Worm (Caenorhabditis elegans) whole organism, L4 larva: ENCODE results near the gene F35D11.1.

Experiments
- D1046.2 ChIP-seq: fragments of 200-800 bp; sonication (Bioruptor generic); IDR thresholded peaks from 2 replicates; pipeline ENCODE4 v1.3.6; 2022; ENCODE audit warnings: missing genetic modification characterization, missing compliant biosample characterization
- F26F4.8 ChIP-seq: fragments of 200-800 bp; sonication (Bioruptor generic); conservative IDR thresholded peaks from 2 replicates; pipeline ENCODE4 v1.3.6; 2022; ENCODE audit warnings: missing genetic modification characterization, missing compliant biosample characterization
- F37D6.2 ChIP-seq: sonication (generic microtip); optimal IDR thresholded peaks from 2 replicates; lab custom pipeline; 2016; ENCODE audit warnings: mild to moderate bottlenecking, missing genetic modification characterization, missing compliant biosample characterization
- T20F7.1 ChIP-seq: fragments of 200-800 bp; sonication (Bioruptor generic); optimal IDR thresholded peaks from 2 replicates; lab custom pipeline; 2018; ENCODE audit warnings: mild to moderate bottlenecking, missing genetic modification characterization, missing compliant biosample characterization
- T26A8.4 ChIP-seq: fragments of 200-800 bp; sonication (Bioruptor generic); IDR thresholded peaks from 2 replicates; pipeline ENCODE4 v1.3.6; 2022; ENCODE audit warnings: missing genetic modification characterization, missing compliant biosample characterization
- Y105C5A.15 ChIP-seq: fragments of 200-800 bp; sonication (Bioruptor generic); IDR thresholded peaks from 2 replicates; pipeline ENCODE4 v1.3.6; 2022; ENCODE audit warnings: missing genetic modification characterization, missing compliant biosample characterization
- Y5F2A.4 ChIP-seq: fragments of 200-800 bp; sonication (Bioruptor generic); optimal IDR thresholded peaks from 2 replicates; lab custom pipeline; 2018; ENCODE audit warnings: mild to moderate bottlenecking, missing genetic modification characterization, missing compliant biosample characterization
- Y75B8A.6 ChIP-seq: fragments of 200-800 bp; sonication (Bioruptor generic); IDR thresholded peaks from 2 replicates; pipeline ENCODE4 v1.3.6; 2022; ENCODE audit warnings: missing genetic modification reagents, missing genetic modification characterization, missing compliant biosample characterization
- ZK546.5 ChIP-seq, 2 experiments: sonication (generic microtip); optimal IDR thresholded peaks; 2 replicates each; lab custom pipeline; 2017; ENCODE audit warnings: missing biosample characterization in 2 of 2, missing genetic modification characterization in 2 of 2
- aly-2 ChIP-seq: sonication (generic microtip); optimal IDR thresholded peaks from 2 replicates; lab custom pipeline; 2018; ENCODE audit warnings: missing biosample characterization, missing genetic modification characterization
- ama-1 ChIP-seq: fragments of 150-350 bp; optimal IDR thresholded peaks from 2 replicates; lab custom pipeline; 2014; ENCODE audit warnings: inconsistent platforms, mixed read lengths
- ceh-20 ChIP-seq: fragments of 200-800 bp; sonication (Bioruptor generic); IDR thresholded peaks from 2 replicates; pipeline ENCODE4 v1.3.6; 2022; ENCODE audit warnings: missing genetic modification reagents, missing genetic modification characterization, missing compliant biosample characterization
- ceh-28 ChIP-seq: fragments of 150-350 bp; optimal IDR thresholded peaks from 2 replicates; lab custom pipeline; 2014; ENCODE audit warnings: missing biosample characterization, missing genetic modification reagents, missing genetic modification characterization
- ceh-32 ChIP-seq: sonication (generic microtip); optimal IDR thresholded peaks from 2 replicates; lab custom pipeline; 2016; ENCODE audit warnings: mild to moderate bottlenecking, missing genetic modification characterization, missing compliant biosample characterization; ENCODE audit not compliant: poor library complexity
- ceh-44 ChIP-seq: fragments of 200-800 bp; sonication (Bioruptor generic); IDR thresholded peaks from 2 replicates; pipeline ENCODE4 v1.3.6; 2022; ENCODE audit warnings: missing genetic modification reagents, missing genetic modification characterization, missing compliant biosample characterization
- ceh-62 ChIP-seq: sonication (generic microtip); optimal IDR thresholded peaks from 2 replicates; lab custom pipeline; 2017; ENCODE audit warnings: missing biosample characterization, missing genetic modification characterization
- ceh-82 ChIP-seq: sonication (generic microtip); optimal IDR thresholded peaks from 2 replicates; lab custom pipeline; 2017; ENCODE audit warnings: missing biosample characterization, missing genetic modification characterization
- daf-16 ChIP-seq, 3 experiments: sonication (generic microtip); optimal IDR thresholded peaks; 2 replicates each; lab custom pipeline; 2016 to 2017; ENCODE audit warnings: missing genetic modification characterization in 3 of 3, missing genetic modification reagents in 3 of 3, mild to moderate bottlenecking in 2 of 3, missing compliant biosample characterization in 2 of 3, missing biosample characterization in 1 of 3, moderate library complexity in 1 of 3
- daf-8 ChIP-seq: fragments of 200-800 bp; sonication (Bioruptor generic); IDR thresholded peaks from 2 replicates; pipeline ENCODE4 v1.3.6; 2022; ENCODE audit warnings: missing genetic modification characterization, missing compliant biosample characterization
- dpl-1 ChIP-seq: fragments of 150-350 bp; optimal IDR thresholded peaks from 2 replicates; lab custom pipeline; 2014; ENCODE audit warnings: missing biosample characterization, missing genetic modification reagents, missing genetic modification characterization
- dve-1 ChIP-seq: sonication (generic microtip); optimal IDR thresholded peaks from 2 replicates; lab custom pipeline; 2017; ENCODE audit warnings: antibody characterized with exemption, mild to moderate bottlenecking, missing genetic modification characterization, missing compliant biosample characterization; ENCODE audit not compliant: insufficient read depth
- egl-43 ChIP-seq: fragments of 200-800 bp; sonication (Bioruptor generic); IDR thresholded peaks from 2 replicates; pipeline ENCODE4 v1.3.6; 2022; ENCODE audit warnings: missing genetic modification reagents, missing genetic modification characterization, missing compliant biosample characterization
- fos-1 ChIP-seq: fragments of 150-350 bp; optimal IDR thresholded peaks from 2 replicates; lab custom pipeline; 2014; ENCODE audit warnings: missing biosample characterization, missing genetic modification characterization
- hlh-11 ChIP-seq: fragments of 200-800 bp; sonication (Bioruptor generic); optimal IDR thresholded peaks from 2 replicates; lab custom pipeline; 2018; ENCODE audit warnings: mild to moderate bottlenecking, missing genetic modification characterization, missing compliant biosample characterization
- hlh-30 ChIP-seq: sonication (generic microtip); optimal IDR thresholded peaks from 2 replicates; lab custom pipeline; 2017; ENCODE audit warnings: antibody characterized with exemption, mild to moderate bottlenecking, missing genetic modification characterization, missing compliant biosample characterization; ENCODE audit not compliant: insufficient read depth
- hmg-1.1 ChIP-seq: fragments of 200-800 bp; sonication (Bioruptor generic); IDR thresholded peaks from 2 replicates; pipeline ENCODE4 v1.3.6; 2022; ENCODE audit warnings: missing genetic modification reagents, missing genetic modification characterization, missing compliant biosample characterization
- jun-1 ChIP-seq: fragments of 150-350 bp; optimal IDR thresholded peaks from 2 replicates; lab custom pipeline; 2014; ENCODE audit warnings: missing biosample characterization, missing genetic modification reagents, missing genetic modification characterization
- lin-1 ChIP-seq: fragments of 200-800 bp; sonication (Bioruptor generic); IDR thresholded peaks from 2 replicates; pipeline ENCODE4 v1.3.6; 2022; ENCODE audit warnings: missing genetic modification reagents, missing genetic modification characterization, missing compliant biosample characterization
- lin-13 ChIP-seq: fragments of 150-350 bp; optimal IDR thresholded peaks from 2 replicates; lab custom pipeline; 2014; ENCODE audit warnings: missing biosample characterization, missing genetic modification reagents, missing genetic modification characterization
- lin-15B ChIP-seq: fragments of 150-350 bp; sonication (generic microtip); optimal IDR thresholded peaks from 3 replicates; lab custom pipeline; 2014; ENCODE audit warnings: missing biosample characterization, missing genetic modification characterization
- lin-29 ChIP-seq: fragments of 200-800 bp; sonication (Bioruptor generic); IDR thresholded peaks from 2 replicates; pipeline ENCODE4 v1.3.6; 2022; ENCODE audit warnings: missing genetic modification reagents, missing genetic modification characterization, missing compliant biosample characterization
- lin-39 ChIP-seq: fragments of 150-350 bp; optimal IDR thresholded peaks from 2 replicates; lab custom pipeline; 2014; ENCODE audit warnings: missing biosample characterization, missing genetic modification reagents, missing genetic modification characterization
- lsy-2 ChIP-seq, 2 experiments: fragments of 150-350 bp in 1 of 2; sonication (generic microtip) in 1 of 2; optimal IDR thresholded peaks; 2 replicates each; lab custom pipeline; 2014 to 2017; ENCODE audit warnings: missing biosample characterization in 2 of 2, missing genetic modification characterization in 2 of 2
- madf-9 ChIP-seq: fragments of 200-800 bp; sonication (Bioruptor generic); conservative IDR thresholded peaks from 2 replicates; pipeline ENCODE4 v1.3.6; 2022; ENCODE audit warnings: missing genetic modification reagents, missing genetic modification characterization, missing compliant biosample characterization
- mdl-1 ChIP-seq, 2 experiments: fragments of 150-350 bp in 1 of 2; sonication (generic microtip) in 1 of 2; optimal IDR thresholded peaks; 2 replicates each; lab custom pipeline; 2014 to 2017; ENCODE audit warnings: missing biosample characterization in 2 of 2, missing genetic modification characterization in 2 of 2
- mxl-2 ChIP-seq: fragments of 200-800 bp; sonication (Bioruptor generic); conservative IDR thresholded peaks from 2 replicates; pipeline ENCODE4 v1.3.6; 2022; ENCODE audit warnings: missing genetic modification reagents, missing genetic modification characterization, missing compliant biosample characterization
- mxl-3 ChIP-seq: fragments of 200-800 bp; sonication (Bioruptor generic); optimal IDR thresholded peaks from 2 replicates; lab custom pipeline; 2018; ENCODE audit warnings: mild to moderate bottlenecking, missing genetic modification characterization, missing compliant biosample characterization
- nhr-102 ChIP-seq: sonication (generic microtip); optimal IDR thresholded peaks from 2 replicates; lab custom pipeline; 2016; ENCODE audit warnings: mild to moderate bottlenecking, missing genetic modification characterization, moderate library complexity, missing compliant biosample characterization
- nhr-111 ChIP-seq: fragments of 200-800 bp; sonication (Bioruptor generic); optimal IDR thresholded peaks from 2 replicates; lab custom pipeline; 2018; ENCODE audit warnings: mild to moderate bottlenecking, missing genetic modification characterization, missing compliant biosample characterization
- nhr-25 ChIP-seq: sonication (generic microtip); optimal IDR thresholded peaks from 2 replicates; lab custom pipeline; 2017; ENCODE audit warnings: missing genetic modification characterization, mild to moderate bottlenecking, missing compliant biosample characterization, antibody characterized with exemption, moderate library complexity, borderline replicate concordance; ENCODE audit not compliant: insufficient read depth
- nhr-28 ChIP-seq: fragments of 150-350 bp; optimal IDR thresholded peaks from 2 replicates; lab custom pipeline; 2014; ENCODE audit warnings: missing biosample characterization, missing genetic modification characterization
- nhr-48 ChIP-seq: sonication (generic microtip); optimal IDR thresholded peaks from 2 replicates; lab custom pipeline; 2016; ENCODE audit warnings: mild to moderate bottlenecking, missing genetic modification characterization, missing compliant biosample characterization
- pha-4 ChIP-seq, 2 experiments: fragments of 150-350 bp in 1 of 2; fragments of 200-800 bp in 1 of 2; sonication (Bioruptor generic) in 1 of 2; IDR thresholded peaks in 1 of 2; optimal IDR thresholded peaks in 1 of 2; 2 replicates each; pipeline versions ENCODE4 v1.3.6 to Lab custom; 2014 to 2022; ENCODE audit warnings: missing genetic modification characterization in 2 of 2, missing genetic modification reagents in 2 of 2, missing biosample characterization in 1 of 2, missing compliant biosample characterization in 1 of 2
- saeg-2 ChIP-seq: fragments of 200-800 bp; sonication (Bioruptor generic); IDR thresholded peaks from 2 replicates; pipeline ENCODE4 v1.3.6; 2022; ENCODE audit warnings: missing genetic modification reagents, missing genetic modification characterization, missing compliant biosample characterization
- sdz-12 ChIP-seq: fragments of 200-800 bp; sonication (Bioruptor generic); optimal IDR thresholded peaks from 2 replicates; lab custom pipeline; 2018; ENCODE audit warnings: mild to moderate bottlenecking, missing genetic modification characterization, missing compliant biosample characterization
- skn-1 ChIP-seq: fragments of 150-350 bp; optimal IDR thresholded peaks from 2 replicates; lab custom pipeline; 2014; ENCODE audit warnings: missing biosample characterization, missing genetic modification characterization
- snpc-1.2 ChIP-seq: fragments of 200-800 bp; sonication (Bioruptor generic); IDR thresholded peaks from 2 replicates; pipeline ENCODE4 v1.3.6; 2022; ENCODE audit warnings: missing genetic modification reagents, missing genetic modification characterization, missing compliant biosample characterization
- snpc-4 ChIP-seq: fragments of 150-350 bp; optimal IDR thresholded peaks from 2 replicates; lab custom pipeline; 2014; ENCODE audit warnings: missing biosample characterization, missing genetic modification characterization
- tag-97 ChIP-seq: fragments of 200-800 bp; sonication (Bioruptor generic); IDR thresholded peaks from 2 replicates; pipeline ENCODE4 v1.3.6; 2022; ENCODE audit warnings: missing genetic modification characterization, missing compliant biosample characterization
- zip-2 ChIP-seq: fragments of 150-350 bp; optimal IDR thresholded peaks from 2 replicates; lab custom pipeline; 2014; ENCODE audit warnings: missing biosample characterization, missing genetic modification characterization
- ztf-11 ChIP-seq: fragments of 150-350 bp; optimal IDR thresholded peaks from 2 replicates; lab custom pipeline; 2014; ENCODE audit warnings: missing biosample characterization, missing genetic modification characterization

The F35D11.1 gene

DNA sequence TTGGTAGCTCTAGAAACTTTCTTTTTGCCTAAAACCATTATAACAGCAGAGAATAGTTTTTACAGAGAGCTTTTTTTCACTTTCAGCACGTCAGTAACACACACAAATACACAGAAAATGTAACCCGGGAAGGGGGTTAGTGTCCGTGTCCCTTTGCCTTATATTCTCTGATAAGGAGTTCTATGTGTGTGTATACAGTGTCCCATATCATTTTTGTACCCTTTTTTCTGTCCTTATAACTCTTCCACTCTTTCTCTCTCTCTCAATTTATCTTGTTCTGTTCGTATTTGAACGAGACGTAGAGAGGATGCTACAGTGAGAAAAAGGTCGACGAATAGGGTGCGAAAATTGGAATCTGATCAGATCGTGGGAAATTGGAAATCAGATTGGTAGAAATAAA is 27.9 kb upstream of the F35D11.1 start:
- TF ChIP-seq dve-1 (tag; lab: Kevin White, UChicago) (peak; percentile 30), mxl-3 (GFP tag; lab: Kevin White, UChicago) (no peak), lin-13 (GFP tag; lab: Kevin White, UChicago) (no peak), nhr-48 (tag; lab: Kevin White, UChicago) (no peak), ZK546.5 (tag; optimal IDR thresholded peaks at IDR 0.05; lab: Kevin White, UChicago) (no peak), lsy-2 (tag; optimal IDR thresholded peaks at IDR 0.05; lab: Kevin White, UChicago) (no peak), ceh-32 (tag; lab: Kevin White, UChicago) (no peak), F37D6.2 (no peak), mdl-1 (tag; optimal IDR thresholded peaks at IDR 0.05; lab: Kevin White, UChicago) (no peak), lin-15B (tag; lab: Kevin White, UChicago) (no peak), F26F4.8 (GFP tag; lab: Robert Waterston, UW) (no peak), lin-39 (tag; lab: Kevin White, UChicago) (no peak), ceh-20 (GFP tag; lab: Robert Waterston, UW) (no peak), Y5F2A.4 (GFP tag; lab: Kevin White, UChicago) (no peak), aly-2 (tag; lab: Kevin White, UChicago) (no peak), hlh-30 (tag; lab: Kevin White, UChicago) (no peak), sdz-12 (no peak), Y75B8A.6 (GFP tag; lab: Robert Waterston, UW) (no peak), T26A8.4 (GFP tag; lab: Robert Waterston, UW) (no peak), D1046.2 (GFP tag; lab: Robert Waterston, UW) (no peak), dpl-1 (GFP tag; lab: Kevin White, UChicago) (no peak), T20F7.1 (GFP tag; lab: Kevin White, UChicago) (no peak), mxl-2 (GFP tag; lab: Robert Waterston, UW) (no peak), Y105C5A.15 (GFP tag; lab: Robert Waterston, UW) (no peak), daf-8 (GFP tag; lab: Robert Waterston, UW) (no peak), ceh-82 (tag; lab: Kevin White, UChicago) (no peak), hlh-11 (tag; lab: Kevin White, UChicago) (peak; percentile 54), jun-1 (tag; lab: Kevin White, UChicago) (no peak), ceh-62 (tag; lab: Kevin White, UChicago) (no peak), pha-4 (GFP tag; IDR thresholded peaks at IDR 0.05; lab: Robert Waterston, UW) (no peak), pha-4 (tag; optimal IDR thresholded peaks at IDR 0.05; lab: Kevin White, UChicago) (no peak), snpc-4 (no peak), skn-1 (tag; lab: Kevin White, UChicago) (no peak), nhr-102 (tag; lab: Kevin White, UChicago) (no peak), ceh-28 (tag; lab: Kevin White, UChicago) (no peak), nhr-25 (tag; lab: Kevin White, UChicago) (no peak), ama-1 (lab: Kevin White, UChicago) (no peak), ztf-11 (tag; lab: Kevin White, UChicago) (no peak), ceh-44 (no peak), zip-2 (tag; lab: Kevin White, UChicago) (no peak), snpc-1.2 (GFP tag; lab: Robert Waterston, UW) (no peak), daf-16 (GFP tag; optimal IDR thresholded peaks at IDR 0.05; lab: Kevin White, UChicago) (no peak), daf-16 (tag; optimal IDR thresholded peaks at IDR 0.05; lab: Kevin White, UChicago) (peak; percentile 76), fos-1 (tag; lab: Kevin White, UChicago) (no peak), hmg-1.1 (no peak), saeg-2 (GFP tag; lab: Robert Waterston, UW) (no peak), lin-1 (GFP tag; lab: Robert Waterston, UW) (0 out of 2 replicates have a peak, but pooled peaks have one; percentile 10), nhr-111 (GFP tag; lab: Kevin White, UChicago) (no peak), madf-9 (GFP tag; lab: Robert Waterston, UW) (no peak), nhr-28 (tag; lab: Kevin White, UChicago) (peak; percentile 91), egl-43 (no peak), tag-97 (GFP tag; lab: Robert Waterston, UW) (no peak), lin-29 (no peak)
